Worm (Caenorhabditis elegans) whole organism, L3 larva: Measurements from ENCODE around the gene dhhc-13.
A peak's percentile ranks its signal among the peaks of the same experiment; 100 is the strongest.

Experiments used
- R02D3.7 ChIP-seq: fragments of 150-350 bp; optimal IDR thresholded peaks from 2 replicates; lab custom pipeline; 2014; ENCODE audit warnings: missing biosample characterization, missing genetic modification characterization
- ZK546.5 ChIP-seq: sonication (generic microtip); optimal IDR thresholded peaks from 2 replicates; lab custom pipeline; 2017; ENCODE audit warnings: missing biosample characterization, missing genetic modification characterization
- aly-2 ChIP-seq: fragments of 150-350 bp; optimal IDR thresholded peaks from 2 replicates; lab custom pipeline; 2014; ENCODE audit warnings: missing biosample characterization, missing genetic modification characterization
- ama-1 ChIP-seq: fragments of 150-350 bp; optimal IDR thresholded peaks from 2 replicates; lab custom pipeline; 2018
- ceh-16 ChIP-seq: sonication (generic microtip); optimal IDR thresholded peaks from 2 replicates; lab custom pipeline; 2017; ENCODE audit warnings: missing biosample characterization, missing genetic modification characterization
- ceh-28 ChIP-seq: fragments of 150-350 bp; optimal IDR thresholded peaks from 2 replicates; lab custom pipeline; 2014; ENCODE audit warnings: missing biosample characterization, missing genetic modification reagents, missing genetic modification characterization
- ceh-82 ChIP-seq: fragments of 150-350 bp; optimal IDR thresholded peaks from 2 replicates; lab custom pipeline; 2014; ENCODE audit warnings: missing biosample characterization, missing genetic modification characterization
- ceh-9 ChIP-seq: sonication (generic microtip); optimal IDR thresholded peaks from 2 replicates; lab custom pipeline; 2018; ENCODE audit warnings: missing biosample characterization, missing genetic modification characterization
- daf-12 ChIP-seq: fragments of 150-350 bp; optimal IDR thresholded peaks from 2 replicates; lab custom pipeline; 2014; ENCODE audit warnings: missing biosample characterization, missing genetic modification reagents, missing genetic modification characterization
- egl-27 ChIP-seq: sonication (generic microtip); optimal IDR thresholded peaks from 4 replicates; lab custom pipeline; 2017; ENCODE audit warnings: missing biosample characterization, missing genetic modification reagents, missing genetic modification characterization
- egl-5 ChIP-seq: fragments of 150-350 bp; optimal IDR thresholded peaks from 2 replicates; lab custom pipeline; 2017; ENCODE audit warnings: missing biosample characterization, missing genetic modification reagents, missing genetic modification characterization, inconsistent platforms
- elt-1 ChIP-seq: fragments of 150-350 bp; optimal IDR thresholded peaks from 2 replicates; lab custom pipeline; 2014; ENCODE audit warnings: missing biosample characterization, missing genetic modification characterization
- elt-2 ChIP-seq: sonication (generic microtip); optimal IDR thresholded peaks from 2 replicates; lab custom pipeline; 2016; ENCODE audit warnings: missing genetic modification reagents, mild to moderate bottlenecking, missing genetic modification characterization, missing compliant biosample characterization
- elt-3 ChIP-seq, 3 experiments: fragments of 150-350 bp in 1 of 3; sonication (generic microtip) in 2 of 3; optimal IDR thresholded peaks; 2 replicates in 2 of 3; 4 replicates in 1 of 3; lab custom pipeline; 2014 to 2017; ENCODE audit warnings: missing biosample characterization in 3 of 3, missing genetic modification characterization in 3 of 3
- eor-1 ChIP-seq, 2 experiments: fragments of 150-350 bp; optimal IDR thresholded peaks; 2 replicates each; lab custom pipeline; 2014 to 2018; ENCODE audit warnings: missing biosample characterization in 2 of 2, missing genetic modification characterization in 2 of 2
- fkh-10 ChIP-seq: sonication (generic microtip); optimal IDR thresholded peaks from 2 replicates; lab custom pipeline; 2017; ENCODE audit warnings: missing biosample characterization, missing genetic modification reagents, missing genetic modification characterization
- fkh-2 ChIP-seq: fragments of 150-350 bp; optimal IDR thresholded peaks from 2 replicates; lab custom pipeline; 2014; ENCODE audit warnings: missing biosample characterization, missing genetic modification reagents, missing genetic modification characterization
- fos-1 ChIP-seq: fragments of 150-350 bp; optimal IDR thresholded peaks from 2 replicates; lab custom pipeline; 2014; ENCODE audit warnings: missing biosample characterization, missing genetic modification characterization
- hmg-11 ChIP-seq: sonication (generic microtip); optimal IDR thresholded peaks from 2 replicates; lab custom pipeline; 2016; ENCODE audit warnings: missing genetic modification characterization, missing compliant biosample characterization
- jun-1 ChIP-seq: fragments of 150-350 bp; optimal IDR thresholded peaks from 2 replicates; lab custom pipeline; 2014; ENCODE audit warnings: missing biosample characterization, missing genetic modification reagents, missing genetic modification characterization
- lin-15B ChIP-seq: fragments of 150-350 bp; optimal IDR thresholded peaks from 2 replicates; lab custom pipeline; 2014; ENCODE audit warnings: missing biosample characterization, missing genetic modification characterization
- lin-39 ChIP-seq: fragments of 150-350 bp; optimal IDR thresholded peaks from 2 replicates; lab custom pipeline; 2018; ENCODE audit warnings: missing biosample characterization, missing genetic modification reagents, missing genetic modification characterization
- lsy-12 ChIP-seq: sonication (generic microtip); optimal IDR thresholded peaks from 2 replicates; lab custom pipeline; 2016; ENCODE audit warnings: mild to moderate bottlenecking, missing genetic modification characterization, missing compliant biosample characterization
- mdl-1 ChIP-seq: fragments of 150-350 bp; optimal IDR thresholded peaks from 2 replicates; lab custom pipeline; 2014; ENCODE audit warnings: missing biosample characterization, missing genetic modification characterization
- mml-1 ChIP-seq: fragments of 150-350 bp; sonication (generic microtip); optimal IDR thresholded peaks from 3 replicates; lab custom pipeline; 2014; ENCODE audit warnings: missing biosample characterization, missing genetic modification characterization
- nfya-1 ChIP-seq: sonication (generic microtip); optimal IDR thresholded peaks from 2 replicates; lab custom pipeline; 2017; ENCODE audit warnings: missing genetic modification characterization, mild to moderate bottlenecking, missing compliant biosample characterization, antibody characterized with exemption, moderate library complexity; ENCODE audit not compliant: insufficient read depth
- nhr-11 ChIP-seq: fragments of 150-350 bp; optimal IDR thresholded peaks from 2 replicates; lab custom pipeline; 2014; ENCODE audit warnings: missing biosample characterization, missing genetic modification characterization
- nhr-12 ChIP-seq: fragments of 150-350 bp; optimal IDR thresholded peaks from 2 replicates; lab custom pipeline; 2014; ENCODE audit warnings: missing biosample characterization, missing genetic modification characterization
- nhr-23 ChIP-seq: fragments of 150-350 bp; optimal IDR thresholded peaks from 2 replicates; lab custom pipeline; 2014; ENCODE audit warnings: missing biosample characterization, missing genetic modification reagents, missing genetic modification characterization
- nhr-237 ChIP-seq: fragments of 150-350 bp; optimal IDR thresholded peaks from 2 replicates; lab custom pipeline; 2014; ENCODE audit warnings: missing biosample characterization, missing genetic modification characterization
- nhr-25 ChIP-seq: sonication (generic microtip); optimal IDR thresholded peaks from 2 replicates; lab custom pipeline; 2017; ENCODE audit warnings: missing biosample characterization, missing genetic modification characterization
- nhr-28 ChIP-seq: fragments of 150-350 bp; optimal IDR thresholded peaks from 2 replicates; lab custom pipeline; 2014; ENCODE audit warnings: missing biosample characterization, missing genetic modification characterization
- nhr-43 ChIP-seq: sonication (generic microtip); optimal IDR thresholded peaks from 2 replicates; lab custom pipeline; 2016; ENCODE audit warnings: mild to moderate bottlenecking, missing genetic modification characterization, missing compliant biosample characterization; ENCODE audit not compliant: poor library complexity, severe bottlenecking
- nhr-67 ChIP-seq: fragments of 150-350 bp; optimal IDR thresholded peaks from 2 replicates; lab custom pipeline; 2014; ENCODE audit warnings: missing biosample characterization, missing genetic modification characterization
- nhr-76 ChIP-seq: fragments of 150-350 bp; sonication (generic microtip); optimal IDR thresholded peaks from 5 replicates; lab custom pipeline; 2014; ENCODE audit warnings: missing biosample characterization, missing genetic modification characterization
- nhr-77 ChIP-seq: fragments of 150-350 bp; optimal IDR thresholded peaks from 2 replicates; lab custom pipeline; 2014; ENCODE audit warnings: missing biosample characterization, missing genetic modification characterization
- pha-4 ChIP-seq: fragments of 150-350 bp; optimal IDR thresholded peaks from 2 replicates; lab custom pipeline; 2014; ENCODE audit warnings: missing biosample characterization, missing genetic modification reagents, missing genetic modification characterization
- pqm-1 ChIP-seq: fragments of 150-350 bp; optimal IDR thresholded peaks from 2 replicates; lab custom pipeline; 2017; ENCODE audit warnings: missing biosample characterization, missing genetic modification characterization, inconsistent platforms
- sea-2 ChIP-seq: fragments of 150-350 bp; sonication (generic microtip); optimal IDR thresholded peaks from 4 replicates; lab custom pipeline; 2014; ENCODE audit warnings: missing biosample characterization, missing genetic modification reagents, missing genetic modification characterization
- skn-1 ChIP-seq: fragments of 150-350 bp; optimal IDR thresholded peaks from 2 replicates; lab custom pipeline; 2014; ENCODE audit warnings: missing biosample characterization, missing genetic modification characterization
- snpc-4 ChIP-seq: fragments of 150-350 bp; optimal IDR thresholded peaks from 2 replicates; lab custom pipeline; 2014; ENCODE audit warnings: missing biosample characterization, missing genetic modification characterization
- tbx-2 ChIP-seq: sonication (generic microtip); optimal IDR thresholded peaks from 2 replicates; lab custom pipeline; 2016; ENCODE audit warnings: mild to moderate bottlenecking, missing genetic modification characterization, missing compliant biosample characterization
- unc-39 ChIP-seq: sonication (generic microtip); optimal IDR thresholded peaks from 4 replicates; lab custom pipeline; 2017; ENCODE audit warnings: missing biosample characterization, missing genetic modification characterization
- unc-62 ChIP-seq: fragments of 150-350 bp; sonication (generic microtip); optimal IDR thresholded peaks from 4 replicates; lab custom pipeline; 2014; ENCODE audit warnings: missing biosample characterization, missing genetic modification reagents, missing genetic modification characterization
- zag-1 ChIP-seq: fragments of 150-350 bp; optimal IDR thresholded peaks from 2 replicates; lab custom pipeline; 2014; ENCODE audit warnings: missing biosample characterization, missing genetic modification characterization
- ztf-11 ChIP-seq: fragments of 150-350 bp; optimal IDR thresholded peaks from 2 replicates; lab custom pipeline; 2014; ENCODE audit warnings: missing biosample characterization, missing genetic modification characterization
- ztf-4 ChIP-seq: fragments of 150-350 bp; optimal IDR thresholded peaks from 2 replicates; lab custom pipeline; 2014; ENCODE audit warnings: missing biosample characterization, missing genetic modification characterization

Gene dhhc-13

ce11 chrIV:5946602-5947444, 29.7 kb downstream of the dhhc-13 start, which contains the start of gene inx-7:
TSS of gene inx-7 (minus strand) at chrIV:5946638.
- TF ChIP-seq nhr-23 = no peak
- TF ChIP-seq ama-1 (lab: Kevin White, UChicago) = peak; percentile 53
- no peak for TF ChIP-seq nhr-12 (tag; lab: Kevin White, UChicago)
- TF ChIP-seq ceh-82 (tag; lab: Kevin White, UChicago) = no peak
- TF ChIP-seq R02D3.7 (tag; lab: Kevin White, UChicago) = peak; percentile 27
- no peak for TF ChIP-seq unc-62 (GFP tag; lab: Kevin White, UChicago)
- no peak for TF ChIP-seq lsy-12 (tag; lab: Kevin White, UChicago)
- peak; percentile 32 for TF ChIP-seq nhr-43 (tag; lab: Kevin White, UChicago)
- peak; percentile 4 for TF ChIP-seq hmg-11 (tag; lab: Kevin White, UChicago)
- TF ChIP-seq tbx-2 (tag; lab: Kevin White, UChicago) = no peak
- no peak for TF ChIP-seq ceh-9 (tag; lab: Kevin White, UChicago)
- TF ChIP-seq lin-39 = peak; percentile 6
- TF ChIP-seq zag-1 = no peak
- TF ChIP-seq nhr-25 (tag; lab: Kevin White, UChicago) = peak; percentile 3

- peak; percentile 73 for TF ChIP-seq snpc-4 (tag; lab: Kevin White, UChicago)
- no peak for TF ChIP-seq fkh-10 (GFP tag; lab: Kevin White, UChicago)
- TF ChIP-seq daf-12 (tag; lab: Kevin White, UChicago) = no peak
- no peak for TF ChIP-seq nhr-12 (tag; lab: Kevin White, UChicago)
- TF ChIP-seq ceh-28 (tag; lab: Kevin White, UChicago) = no peak
- no peak for TF ChIP-seq ceh-16
- TF ChIP-seq nhr-43 (tag; lab: Kevin White, UChicago) = no peak
- no peak for TF ChIP-seq ztf-4
- no peak for TF ChIP-seq ceh-82 (tag; lab: Kevin White, UChicago)
- no peak for TF ChIP-seq mml-1 (tag; lab: Kevin White, UChicago)
- TF ChIP-seq unc-39 (tag; lab: Kevin White, UChicago) = no peak
- no peak for TF ChIP-seq nhr-67 (tag; lab: Kevin White, UChicago)
- TF ChIP-seq nhr-76 (tag; lab: Kevin White, UChicago) = no peak
- TF ChIP-seq elt-2 (tag; lab: Kevin White, UChicago) = peak; percentile 19
- TF ChIP-seq nhr-23 = peak; percentile 32
- TF ChIP-seq lin-39 = peak; percentile 97
- TF ChIP-seq aly-2 (tag; lab: Kevin White, UChicago) = no peak
- no peak for TF ChIP-seq nhr-11 (tag; lab: Kevin White, UChicago)
- TF ChIP-seq unc-62 (GFP tag; lab: Kevin White, UChicago) = no peak
- TF ChIP-seq R02D3.7 (tag; lab: Kevin White, UChicago) = peak; percentile 18
- TF ChIP-seq elt-1 = no peak
- TF ChIP-seq mdl-1 (tag; lab: Kevin White, UChicago) = no peak
- TF ChIP-seq egl-5 (tag; lab: Kevin White, UChicago) = peak; percentile 72
- no peak for TF ChIP-seq ceh-9 (tag; lab: Kevin White, UChicago)
- TF ChIP-seq tbx-2 (tag; lab: Kevin White, UChicago) = no peak
- TF ChIP-seq pqm-1 (tag; lab: Kevin White, UChicago) = no peak
- no peak for TF ChIP-seq nhr-77 (tag; lab: Kevin White, UChicago)
- TF ChIP-seq sea-2 (GFP tag; lab: Kevin White, UChicago) = no peak
- no peak for TF ChIP-seq elt-3 (tag; optimal IDR thresholded peaks at IDR 0.05; lab: Kevin White, UChicago)
- peak; percentile 58 for TF ChIP-seq lin-15B (tag; lab: Kevin White, UChicago)
- TF ChIP-seq zag-1 = no peak
- TF ChIP-seq nfya-1 (tag; lab: Kevin White, UChicago) = peak; percentile 80
- TF ChIP-seq nhr-237 (tag; lab: Kevin White, UChicago) = no peak
- TF ChIP-seq pha-4 (tag; lab: Kevin White, UChicago) = peak; percentile 82
- peak; percentile 0 for TF ChIP-seq skn-1 (tag; lab: Kevin White, UChicago)
- no peak for TF ChIP-seq ztf-11
- TF ChIP-seq lsy-12 (tag; lab: Kevin White, UChicago) = no peak
- TF ChIP-seq fkh-2 = no peak
- TF ChIP-seq nhr-25 (tag; lab: Kevin White, UChicago) = peak; percentile 35
- TF ChIP-seq hmg-11 (tag; lab: Kevin White, UChicago) = peak; percentile 43
- TF ChIP-seq ZK546.5 (tag; lab: Kevin White, UChicago) = no peak
- TF ChIP-seq eor-1 (tag; optimal IDR thresholded peaks at IDR 0.05; lab: Kevin White, UChicago) = no peak
- peak; percentile 16 for TF ChIP-seq ama-1 (lab: Kevin White, UChicago)
- TF ChIP-seq egl-27 (tag; lab: Kevin White, UChicago) = no peak
- TF ChIP-seq nhr-28 (tag; lab: Kevin White, UChicago) = no peak
- TF ChIP-seq fos-1 = no peak
- TF ChIP-seq jun-1 (tag; lab: Kevin White, UChicago) = no peak
These were observed 30.5 kb downstream of the dhhc-13 start, which contains the start of gene rps-25 for ce11 chrIV:5947555-5948151. TSS of gene rps-25 (minus strand) at chrIV:5947605.
